Worm (Caenorhabditis elegans): Measurements from ENCODE around the gene spl-2.

spl-2 gene

DNA sequence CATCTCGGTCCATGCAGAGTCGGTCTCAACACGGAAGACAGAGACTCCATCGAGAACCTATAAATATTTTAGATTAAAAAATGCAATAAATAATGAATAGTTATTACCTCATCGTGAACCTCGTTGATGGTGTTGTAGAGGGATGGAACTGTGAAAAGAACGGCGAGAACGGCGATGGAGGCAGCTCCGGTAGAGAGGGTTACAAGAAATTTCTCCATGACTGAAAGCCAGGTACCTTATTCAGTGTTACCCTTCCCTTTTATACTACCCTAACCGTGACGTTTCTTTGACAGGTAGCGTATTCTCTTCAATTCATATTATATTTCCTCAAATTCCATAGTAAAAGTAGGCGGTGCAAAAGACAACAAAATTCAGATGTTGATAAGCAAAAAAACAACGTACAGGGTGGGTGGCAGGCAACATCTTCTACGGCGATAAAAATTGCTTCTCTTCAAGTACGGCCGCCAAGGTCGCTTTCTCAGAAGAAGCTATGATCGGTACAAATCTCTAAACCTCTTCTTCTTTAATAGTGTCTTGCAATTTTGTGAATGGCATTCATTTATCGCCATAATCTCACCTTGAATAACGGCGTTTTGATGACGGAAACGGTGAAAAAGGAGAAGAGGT is 18.5 kb upstream of the spl-2 start, which contains the start of gene col-10:
col-10 (minus strand) TSS at position 235 of the 627 bp plus-strand sequence.
- TF ChIP-seq madf-9 (GFP tag; conservative IDR thresholded peaks at IDR 0.05) (no peak), fos-1 (tag; optimal IDR thresholded peaks at IDR 0.05) (no peak), lsy-2 (tag; optimal IDR thresholded peaks at IDR 0.05) (no peak), tag-97 (GFP tag; IDR thresholded peaks at IDR 0.05) (no peak), ceh-32 (tag; optimal IDR thresholded peaks at IDR 0.05; ENCODE audit: poor library complexity) (no peak), arid-1 (GFP tag; conservative IDR thresholded peaks at IDR 0.05) (no peak), ama-1 (optimal IDR thresholded peaks at IDR 0.05) (peak; percentile 95), nhr-11 (tag; optimal IDR thresholded peaks at IDR 0.05) (no peak), hif-1 (tag; optimal IDR thresholded peaks at IDR 0.05) (no peak), F44E2.7 (GFP tag; IDR thresholded peaks at IDR 0.05) (no peak), nhr-42 (GFP tag; IDR thresholded peaks at IDR 0.05) (0 out of 2 replicates have a peak, but pooled peaks have one; percentile 18), hlh-11 (tag; optimal IDR thresholded peaks at IDR 0.05) (peak; percentile 6), ztf-11 (tag; optimal IDR thresholded peaks at IDR 0.05) (no peak), tra-1 (GFP tag; IDR thresholded peaks at IDR 0.05) (no peak), mep-1 (tag; optimal IDR thresholded peaks at IDR 0.05) (peak; percentile 3), nhr-48 (tag; optimal IDR thresholded peaks at IDR 0.05) (no peak), nhr-25 (tag; optimal IDR thresholded peaks at IDR 0.05; ENCODE audit: borderline replicate concordance, insufficient read depth) (peak; percentile 76), vab-7 (GFP tag; IDR thresholded peaks at IDR 0.05) (no peak), D1046.2 (GFP tag; IDR thresholded peaks at IDR 0.05) (no peak), lim-7 (GFP tag; IDR thresholded peaks at IDR 0.05) (no peak), skn-1 (tag; optimal IDR thresholded peaks at IDR 0.05) (no peak), lin-1 (GFP tag; IDR thresholded peaks at IDR 0.05) (no peak), ceh-62 (tag; optimal IDR thresholded peaks at IDR 0.05) (no peak), daf-16 (GFP tag; optimal IDR thresholded peaks at IDR 0.05) (no peak), daf-16 (tag; optimal IDR thresholded peaks at IDR 0.05) (no peak), unc-39 (tag; optimal IDR thresholded peaks at IDR 0.05) (no peak), dve-1 (tag; optimal IDR thresholded peaks at IDR 0.05; ENCODE audit: insufficient read depth) (no peak), unc-130 (GFP tag; optimal IDR thresholded peaks at IDR 0.05) (no peak), duxl-1 (tag; optimal IDR thresholded peaks at IDR 0.05; ENCODE audit: poor library complexity) (no peak), pqm-1 (tag; optimal IDR thresholded peaks at IDR 0.05) (no peak), mes-2 (tag; optimal IDR thresholded peaks at IDR 0.05; ENCODE audit: poor library complexity, severe bottlenecking) (no peak), ztf-7 (tag; optimal IDR thresholded peaks at IDR 0.05) (no peak), cey-2 (tag; optimal IDR thresholded peaks at IDR 0.05; ENCODE audit: borderline replicate concordance, insufficient read depth) (no peak), mxl-2 (GFP tag; conservative IDR thresholded peaks at IDR 0.05) (no peak), unc-62 (GFP tag; optimal IDR thresholded peaks at IDR 0.05 in 1 of 2) (peak in 1 of 2 experiments; percentile 66), unc-62 (tag; optimal IDR thresholded peaks at IDR 0.05) (no peak), zfp-3 (GFP tag; conservative IDR thresholded peaks at IDR 0.05) (no peak), ces-1 (GFP tag; optimal IDR thresholded peaks at IDR 0.05) (no peak), nhr-111 (GFP tag; optimal IDR thresholded peaks at IDR 0.05) (no peak), T26A8.4 (GFP tag; IDR thresholded peaks at IDR 0.05) (0 out of 2 replicates have a peak, but pooled peaks have one; percentile 33), nhr-10 (tag; optimal IDR thresholded peaks at IDR 0.05) (no peak), madf-5 (GFP tag; IDR thresholded peaks at IDR 0.05) (no peak), ceh-20 (GFP tag; IDR thresholded peaks at IDR 0.05) (no peak), attf-4 (tag; optimal IDR thresholded peaks at IDR 0.05) (no peak), mdt-29 (GFP tag; IDR thresholded peaks at IDR 0.05) (no peak), F49E8.2 (tag; optimal IDR thresholded peaks at IDR 0.05; ENCODE audit: borderline replicate concordance) (no peak), Y48G9A.11 (GFP tag; IDR thresholded peaks at IDR 0.05) (no peak), lin-29 (GFP tag; IDR thresholded peaks at IDR 0.05) (no peak), T20F7.1 (GFP tag; optimal IDR thresholded peaks at IDR 0.05) (no peak), zag-1 (tag; optimal IDR thresholded peaks at IDR 0.05) (no peak), gei-8 (GFP tag; optimal IDR thresholded peaks at IDR 0.05) (no peak)
